Fruit fly (Drosophila melanogaster): ENCODE data around the gene wor.

Gene wor

DNA sequence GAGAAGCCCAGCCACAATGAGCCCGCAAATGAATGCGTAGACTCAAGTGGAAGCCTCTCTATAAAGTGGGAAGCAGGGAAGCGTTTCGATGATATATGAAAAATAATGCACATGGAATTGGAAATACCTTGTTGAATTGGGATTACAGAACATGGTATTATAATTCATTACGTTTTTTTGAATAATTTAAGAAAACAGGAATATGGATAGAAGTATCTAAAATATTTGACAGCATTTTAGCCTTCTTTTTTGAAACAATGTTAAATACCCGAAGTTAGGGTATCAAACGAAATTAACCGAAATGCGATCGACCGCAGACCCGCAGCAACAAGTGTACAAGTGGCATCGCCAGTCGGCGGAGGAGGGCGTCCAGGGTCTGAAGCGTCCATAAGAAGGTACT lies 39.3 kb downstream of the wor start (continued):
- TF ChIP-seq CG6276 (GFP tag; optimal IDR thresholded peaks at IDR 0.05) (no peak), CG6163 (GFP tag; IDR thresholded peaks at IDR 0.05) (peak; percentile 47; the same call in 2 of the 3 replicates), fkh (GFP tag; optimal IDR thresholded peaks at IDR 0.05) (no peak), Smox (GFP tag; optimal IDR thresholded peaks at IDR 0.05) (peak; percentile 81), salr (GFP tag; optimal IDR thresholded peaks at IDR 0.05) (peak; percentile 21 to 33), esn (GFP tag; optimal IDR thresholded peaks at IDR 0.05) (peak; percentile 85), Eip93F (GFP tag; optimal IDR thresholded peaks at IDR 0.05) (peak; percentile 26), CG3919 (GFP tag; optimal IDR thresholded peaks at IDR 0.05) (peak; percentile 76), CG8632 (GFP tag; optimal IDR thresholded peaks at IDR 0.05) (peak; percentile 33), CG4318 (GFP tag; optimal IDR thresholded peaks at IDR 0.05) (no peak), CG6792 (GFP tag; optimal IDR thresholded peaks at IDR 0.05) (peak; percentile 73), fd85E (GFP tag; optimal IDR thresholded peaks at IDR 0.05) (no peak), eg (GFP tag; IDR thresholded peaks at IDR 0.05) (no peak), spab (GFP tag; optimal IDR thresholded peaks at IDR 0.05) (peak; percentile 80), CG11902 (GFP tag; optimal IDR thresholded peaks at IDR 0.05) (peak; percentile 57), CG8119 (GFP tag; IDR thresholded peaks at IDR 0.05) (peak; percentile 17; the same call in 1 of the 3 replicates), Ets21C (GFP tag; optimal IDR thresholded peaks at IDR 0.05) (peak; percentile 65), CG3032 (tag; optimal IDR thresholded peaks at IDR 0.05) (peak; percentile 90), CG6854 (GFP tag; optimal IDR thresholded peaks at IDR 0.05) (no peak), CG32006 (GFP tag; optimal IDR thresholded peaks at IDR 0.05) (no peak), CG11762 (GFP tag; optimal IDR thresholded peaks at IDR 0.05; ENCODE audit: insufficient read depth) (peak; percentile 45), vri (GFP tag; optimal IDR thresholded peaks at IDR 0.05) (peak; percentile 72), Sox14 (GFP tag; optimal IDR thresholded peaks at IDR 0.05) (peak; percentile 72)

DNA sequence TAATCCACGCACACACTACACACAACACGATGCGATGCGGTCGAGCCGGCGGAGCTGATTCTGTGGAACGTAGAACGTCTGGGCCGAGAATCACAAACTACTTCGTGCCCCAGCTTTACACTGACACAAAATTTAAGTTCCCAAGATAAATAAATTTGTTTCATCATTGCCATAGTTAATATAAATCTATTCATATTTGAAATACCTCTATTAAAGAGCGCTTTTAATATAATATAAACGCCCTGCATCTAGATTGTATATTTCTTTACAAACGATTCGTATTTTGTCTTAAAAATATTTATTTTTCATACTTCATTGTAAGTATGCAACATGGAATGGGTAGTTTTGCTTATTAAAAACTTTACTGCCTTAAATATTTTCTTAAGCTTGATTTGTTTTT lies 40.0 kb downstream of the wor start:
- TF ChIP-seq fkh (GFP tag; optimal IDR thresholded peaks at IDR 0.05) (no peak), Eip78C (GFP tag) (peak; percentile 90), Eip93F (GFP tag; optimal IDR thresholded peaks at IDR 0.05) (no peak), Hr39 (GFP tag; optimal IDR thresholded peaks at IDR 0.05) (no peak), CG10631 (GFP tag; optimal IDR thresholded peaks at IDR 0.05) (peak; percentile 71), dac (GFP tag; optimal IDR thresholded peaks at IDR 0.05) (no peak), CG8319 (GFP tag; optimal IDR thresholded peaks at IDR 0.05) (no peak), salr (GFP tag; optimal IDR thresholded peaks at IDR 0.05) (peak in 1 of 2 experiments; percentile 59), Ets21C (GFP tag; optimal IDR thresholded peaks at IDR 0.05) (no peak), esn (GFP tag; optimal IDR thresholded peaks at IDR 0.05) (peak; percentile 76), Blimp-1 (GFP tag; optimal IDR thresholded peaks at IDR 0.05) (peak; percentile 22), fd59A (GFP tag; optimal IDR thresholded peaks at IDR 0.05) (peak; percentile 66), CG15336 (GFP tag; IDR thresholded peaks at IDR 0.05) (no peak), CG8119 (GFP tag; IDR thresholded peaks at IDR 0.05) (0 out of 3 replicates have a peak, but pooled peaks have one; percentile 16), net (GFP tag; optimal IDR thresholded peaks at IDR 0.05) (peak; percentile 30), CG8632 (GFP tag; optimal IDR thresholded peaks at IDR 0.05) (peak; percentile 61), ss (GFP tag; optimal IDR thresholded peaks at IDR 0.05) (peak; percentile 76 to 82), CG6854 (GFP tag; optimal IDR thresholded peaks at IDR 0.05) (no peak), cyc (GFP tag; optimal IDR thresholded peaks at IDR 0.05) (peak; percentile 34), svp (GFP tag) (peak; percentile 69), OdsH (GFP tag; optimal IDR thresholded peaks at IDR 0.05) (peak; percentile 58), spab (GFP tag; optimal IDR thresholded peaks at IDR 0.05) (peak; percentile 76), CG9139 (GFP tag; optimal IDR thresholded peaks at IDR 0.05) (peak; percentile 45), Hr4 (GFP tag; optimal IDR thresholded peaks at IDR 0.05) (no peak), CG7368 (GFP tag; optimal IDR thresholded peaks at IDR 0.05) (no peak), acj6 (GFP tag; optimal IDR thresholded peaks at IDR 0.05) (peak; percentile 64), vri (GFP tag; optimal IDR thresholded peaks at IDR 0.05) (no peak), eg (GFP tag; IDR thresholded peaks at IDR 0.05) (no peak), CG6163 (GFP tag; IDR thresholded peaks at IDR 0.05) (no peak), Eip75B (GFP tag; optimal IDR thresholded peaks at IDR 0.05) (peak; percentile 81), pdm3 (GFP tag; optimal IDR thresholded peaks at IDR 0.05) (peak; percentile 33), lz (GFP tag; optimal IDR thresholded peaks at IDR 0.05) (peak; percentile 27), CG4318 (GFP tag; optimal IDR thresholded peaks at IDR 0.05) (no peak), dsx (GFP tag; optimal IDR thresholded peaks at IDR 0.05; ENCODE audit: poor library complexity, severe bottlenecking) (peak; percentile 52), Sox102F (GFP tag; optimal IDR thresholded peaks at IDR 0.05) (no peak), CG1621 (tag; optimal IDR thresholded peaks at IDR 0.05) (no peak), topi (GFP tag; optimal IDR thresholded peaks at IDR 0.05) (peak; percentile 38), CG11294 (GFP tag; IDR thresholded peaks at IDR 0.05) (no peak), Sox14 (GFP tag; optimal IDR thresholded peaks at IDR 0.05) (no peak)

Data from whole organism, prepupa.